Worm (Caenorhabditis elegans): ENCODE results near the gene str-4.

Gene str-4

DNA sequence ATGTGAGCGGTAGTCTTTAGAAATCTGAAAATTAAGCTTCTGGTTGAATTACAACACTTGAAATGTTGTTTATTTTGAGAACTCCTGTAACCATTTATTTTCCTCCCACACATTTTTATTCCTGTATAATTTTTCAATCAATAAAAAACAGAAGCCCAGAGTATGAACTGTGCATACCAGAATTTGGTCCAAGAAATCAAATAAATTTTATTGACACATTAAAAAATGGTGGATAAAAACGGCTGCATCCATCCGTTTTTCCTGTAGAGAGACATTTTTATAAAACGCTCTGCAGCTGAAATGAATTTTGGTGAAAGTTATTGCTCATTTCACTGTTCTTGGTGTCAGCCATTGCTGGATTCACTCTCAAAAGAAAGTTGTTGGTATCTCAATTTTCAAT lies 42.3 kb downstream of the str-4 start, which contains the start of gene C26E1.1:
C26E1.1 (plus strand) TSS at position 301 of the 400 bp plus-strand sequence.
- TF ChIP-seq tbx-11 (GFP tag; IDR thresholded peaks at IDR 0.05) (no peak), aly-1 (tag; optimal IDR thresholded peaks at IDR 0.05) (no peak), hnd-1 (tag; optimal IDR thresholded peaks at IDR 0.05) (no peak), ama-1 (optimal IDR thresholded peaks at IDR 0.05) (no peak), hmg-4 (GFP tag; optimal IDR thresholded peaks at IDR 0.05) (no peak), B0310.2 (tag; optimal IDR thresholded peaks at IDR 0.05) (no peak), flt-1 (GFP tag; IDR thresholded peaks at IDR 0.05) (no peak), tbx-37 (GFP tag; conservative IDR thresholded peaks at IDR 0.05) (no peak), ceh-36 (tag; optimal IDR thresholded peaks at IDR 0.05) (no peak), hmbx-1 (tag; optimal IDR thresholded peaks at IDR 0.05) (no peak), ets-7 (tag; optimal IDR thresholded peaks at IDR 0.05) (no peak), tra-4 (tag; optimal IDR thresholded peaks at IDR 0.05) (no peak)

DNA sequence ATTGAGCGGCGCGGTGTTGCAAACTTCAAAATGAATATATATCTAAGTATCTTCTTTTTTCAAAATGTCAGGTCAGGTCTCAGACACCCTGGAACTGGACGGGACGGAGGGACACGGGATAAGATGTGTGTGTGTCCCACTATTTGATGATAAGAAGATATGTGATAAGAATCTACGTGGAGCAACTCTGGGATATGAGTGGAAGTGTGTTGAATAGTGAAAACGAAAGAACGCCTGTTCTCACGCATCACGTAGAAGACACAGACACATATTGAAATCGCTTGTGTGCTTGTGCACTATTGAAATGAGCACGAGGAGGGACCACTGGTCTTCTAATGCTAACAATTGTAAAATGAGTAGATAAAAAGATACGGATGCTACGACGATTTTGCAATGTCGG lies 43.7 kb downstream of the str-4 start, which contains the start of gene uig-1:
uig-1 (minus strand) TSS at position 120 of the 400 bp plus-strand sequence.
- TF ChIP-seq tbx-11 (GFP tag; IDR thresholded peaks at IDR 0.05), result no peak
- TF ChIP-seq B0310.2 (tag; optimal IDR thresholded peaks at IDR 0.05), result no peak
- TF ChIP-seq tra-4 (tag; optimal IDR thresholded peaks at IDR 0.05), result no peak
- no peak for TF ChIP-seq aly-1 (tag; optimal IDR thresholded peaks at IDR 0.05)
- TF ChIP-seq ceh-36 (tag; optimal IDR thresholded peaks at IDR 0.05), result no peak
- no peak for TF ChIP-seq pes-1 (GFP tag; IDR thresholded peaks at IDR 0.05)
- TF ChIP-seq scrt-1 (GFP tag; IDR thresholded peaks at IDR 0.05), result no peak
- TF ChIP-seq ama-1 (optimal IDR thresholded peaks at IDR 0.05), result no peak
- no peak for TF ChIP-seq flt-1 (GFP tag; IDR thresholded peaks at IDR 0.05)
- no peak for TF ChIP-seq ceh-13 (GFP tag; optimal IDR thresholded peaks at IDR 0.05)
- no peak for TF ChIP-seq hnd-1 (tag; optimal IDR thresholded peaks at IDR 0.05)
- no peak for TF ChIP-seq hmbx-1 (tag; optimal IDR thresholded peaks at IDR 0.05)
- TF ChIP-seq tbx-37 (GFP tag; conservative IDR thresholded peaks at IDR 0.05), result no peak
- no peak for TF ChIP-seq sea-1 (GFP tag; conservative IDR thresholded peaks at IDR 0.05)
- no peak for TF ChIP-seq F13C5.2 (tag; optimal IDR thresholded peaks at IDR 0.05)

DNA sequence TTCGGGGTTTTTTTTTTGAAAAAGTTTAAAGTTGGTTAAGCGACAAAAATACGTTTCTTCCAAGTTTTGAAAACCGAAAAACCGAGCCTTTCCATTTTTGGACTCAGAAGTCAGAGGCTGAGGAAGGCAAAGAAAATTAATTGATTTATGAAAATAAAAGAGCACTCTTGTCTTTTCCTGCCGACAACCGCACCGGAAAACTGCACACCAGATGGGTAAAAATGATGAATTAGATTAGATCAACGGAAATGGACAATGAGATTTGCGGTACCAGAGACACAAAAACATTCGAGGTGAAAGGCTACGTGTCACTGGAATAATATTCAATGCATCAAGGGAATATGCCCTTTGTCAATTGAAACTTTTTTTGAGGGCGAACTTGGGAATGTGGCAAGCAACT lies 45.0 kb downstream of the str-4 start:
- no peak for TF ChIP-seq pes-1 (GFP tag; IDR thresholded peaks at IDR 0.05)

DNA sequence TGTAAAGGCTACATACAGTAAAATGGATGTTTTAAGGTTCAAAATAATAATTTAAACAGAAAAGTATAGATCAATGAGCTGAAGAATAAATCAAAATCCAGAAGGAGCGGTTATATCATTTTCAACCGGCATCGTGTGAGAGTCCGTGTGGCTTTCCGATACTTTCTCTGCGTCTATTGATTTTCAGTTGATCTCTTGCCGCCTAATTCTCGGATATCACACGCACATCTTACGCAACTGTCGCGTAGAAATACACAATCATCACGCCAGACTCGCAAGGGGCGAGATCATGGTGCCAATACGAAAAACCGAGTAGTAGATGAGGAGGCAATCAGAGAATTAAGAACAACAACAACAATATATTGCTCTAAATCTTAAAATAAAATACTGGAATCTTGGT lies 50.7 kb downstream of the str-4 start:
- TF ChIP-seq ama-1 (optimal IDR thresholded peaks at IDR 0.05) (no peak), hnd-1 (tag; optimal IDR thresholded peaks at IDR 0.05) (no peak), F13C5.2 (tag; optimal IDR thresholded peaks at IDR 0.05) (no peak), tra-4 (tag; optimal IDR thresholded peaks at IDR 0.05) (no peak), sea-1 (GFP tag; conservative IDR thresholded peaks at IDR 0.05) (no peak)

Data from whole organism, early embryonic.